Worm (Caenorhabditis elegans): ENCODE results near the gene C47E12.11.
A peak's percentile ranks its signal among the peaks of the same experiment; 100 is the strongest.

Gene C47E12.11

DNA sequence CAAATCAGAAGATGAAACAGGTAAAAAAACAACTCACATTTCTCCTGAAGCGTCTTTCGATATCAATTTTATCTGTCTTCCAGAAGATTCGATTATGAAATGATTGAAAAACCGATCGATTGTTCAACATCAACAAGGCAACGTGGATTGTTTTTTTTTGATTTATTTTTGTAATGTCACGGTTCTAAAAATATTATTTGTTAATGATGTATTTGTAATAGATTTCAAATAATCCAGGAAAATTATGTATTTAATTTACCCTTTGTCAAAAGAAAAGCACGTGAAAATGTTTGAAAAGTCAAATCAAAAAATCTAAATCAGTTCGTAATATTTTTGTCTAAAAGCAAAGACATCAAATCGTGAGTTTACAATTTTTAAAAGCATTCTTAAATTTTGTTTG, at the start of gene C47E12.11, which contains the start of gene kin-5:
Gene C47E12.11 (plus strand): TSS at position 320 of the 400 bp plus-strand sequence.
Gene kin-5 (minus strand): TSS at position 101 of the 400 bp plus-strand sequence.
- TF ChIP-seq nhr-28 (tag; optimal IDR thresholded peaks at IDR 0.05) (no peak), mml-1 (tag; optimal IDR thresholded peaks at IDR 0.05) (no peak), nhr-12 (tag; optimal IDR thresholded peaks at IDR 0.05) (no peak), ceh-9 (tag; optimal IDR thresholded peaks at IDR 0.05) (no peak), daf-12 (tag; optimal IDR thresholded peaks at IDR 0.05) (no peak), ceh-82 (tag; optimal IDR thresholded peaks at IDR 0.05) (no peak), fkh-2 (tag; optimal IDR thresholded peaks at IDR 0.05) (no peak)

DNA sequence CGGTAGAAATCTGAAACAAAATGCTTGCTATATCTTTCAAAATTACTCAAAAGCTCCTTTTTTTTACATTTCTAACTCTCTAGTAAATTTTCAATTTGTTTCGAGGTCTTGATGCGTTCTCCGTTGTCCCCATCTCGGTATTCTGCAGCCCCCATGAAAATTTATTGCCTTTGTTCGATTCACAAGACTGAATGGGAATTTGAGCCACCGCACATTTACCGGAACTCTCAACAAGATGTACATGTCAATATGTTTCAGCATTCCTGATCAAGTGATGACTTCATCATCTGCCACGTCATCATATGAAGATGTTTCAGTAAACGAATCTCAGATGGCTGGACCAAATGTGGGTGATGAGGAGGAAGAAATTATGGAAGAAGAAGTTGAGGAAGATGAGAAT, 48.8 kb upstream of the C47E12.11 start:
- TF ChIP-seq lsy-12 (tag; optimal IDR thresholded peaks at IDR 0.05), result no peak
- TF ChIP-seq fkh-10 (GFP tag; optimal IDR thresholded peaks at IDR 0.05), result no peak
- no peak for TF ChIP-seq jun-1 (tag; optimal IDR thresholded peaks at IDR 0.05)
- no peak for TF ChIP-seq nfya-1 (tag; optimal IDR thresholded peaks at IDR 0.05; ENCODE audit: insufficient read depth)
- TF ChIP-seq nhr-76 (tag; optimal IDR thresholded peaks at IDR 0.05), result no peak
- no peak for TF ChIP-seq mdl-1 (tag; optimal IDR thresholded peaks at IDR 0.05)
- no peak for TF ChIP-seq mml-1 (tag; optimal IDR thresholded peaks at IDR 0.05)
- TF ChIP-seq ztf-11 (tag; optimal IDR thresholded peaks at IDR 0.05), result no peak
- TF ChIP-seq nhr-67 (tag; optimal IDR thresholded peaks at IDR 0.05), result no peak
- no peak for TF ChIP-seq ceh-28 (tag; optimal IDR thresholded peaks at IDR 0.05)
- TF ChIP-seq hmg-11 (tag; optimal IDR thresholded peaks at IDR 0.05), result no peak
- TF ChIP-seq ceh-16 (tag; optimal IDR thresholded peaks at IDR 0.05), result no peak
- TF ChIP-seq fos-1 (tag; optimal IDR thresholded peaks at IDR 0.05), result no peak
- TF ChIP-seq nhr-28 (tag; optimal IDR thresholded peaks at IDR 0.05), result no peak

DNA sequence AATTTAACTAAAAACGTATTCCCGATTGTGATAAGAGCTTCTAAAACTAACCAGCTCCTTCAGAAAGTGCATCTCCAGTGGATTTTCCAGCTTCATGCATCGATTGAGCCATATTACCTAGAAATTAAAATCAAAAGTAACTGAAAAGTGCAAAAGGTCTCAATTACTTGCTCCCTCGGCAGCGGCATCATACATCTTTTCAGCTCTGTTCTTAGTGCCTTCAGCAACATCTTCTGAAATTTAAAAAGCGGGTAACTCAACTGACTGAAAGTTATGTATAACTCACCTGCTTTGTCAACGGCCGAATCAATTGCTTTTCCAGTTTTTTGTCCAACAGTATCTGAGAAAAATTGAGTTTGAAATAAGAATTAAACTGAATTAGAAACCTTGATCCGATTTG, 44.8 kb upstream of the C47E12.11 start:
- TF ChIP-seq nhr-76 (tag; optimal IDR thresholded peaks at IDR 0.05) (no peak), zag-1 (tag; optimal IDR thresholded peaks at IDR 0.05) (no peak), sea-2 (GFP tag; optimal IDR thresholded peaks at IDR 0.05) (no peak), egl-5 (tag; optimal IDR thresholded peaks at IDR 0.05) (no peak), nhr-23 (tag; optimal IDR thresholded peaks at IDR 0.05) (no peak), fkh-2 (tag; optimal IDR thresholded peaks at IDR 0.05) (no peak), nhr-237 (tag; optimal IDR thresholded peaks at IDR 0.05) (no peak), unc-62 (GFP tag; optimal IDR thresholded peaks at IDR 0.05) (no peak), elt-2 (tag; optimal IDR thresholded peaks at IDR 0.05) (no peak), pha-4 (tag; optimal IDR thresholded peaks at IDR 0.05) (no peak), lsy-12 (tag; optimal IDR thresholded peaks at IDR 0.05) (no peak), mdl-1 (tag; optimal IDR thresholded peaks at IDR 0.05) (no peak), R02D3.7 (tag; optimal IDR thresholded peaks at IDR 0.05) (no peak)

ce11 chrIV:9928180-9928896, 40.9 kb upstream of the C47E12.11 start, which contains the start of gene dur-1:
dur-1 (minus strand) TSS chrIV:9928230.
- TF ChIP-seq ztf-4 (tag; optimal IDR thresholded peaks at IDR 0.05), result no peak
- TF ChIP-seq ceh-28 (tag; optimal IDR thresholded peaks at IDR 0.05), result peak; percentile 5
- TF ChIP-seq nhr-12 (tag; optimal IDR thresholded peaks at IDR 0.05), result no peak
- TF ChIP-seq nhr-25 (tag; optimal IDR thresholded peaks at IDR 0.05), result no peak
- TF ChIP-seq fkh-2 (tag; optimal IDR thresholded peaks at IDR 0.05), result no peak
- no peak for TF ChIP-seq lin-15B (tag; optimal IDR thresholded peaks at IDR 0.05)
- no peak for TF ChIP-seq ZK546.5 (tag; optimal IDR thresholded peaks at IDR 0.05)
- TF ChIP-seq mdl-1 (tag; optimal IDR thresholded peaks at IDR 0.05), result no peak
- peak; percentile 25 for TF ChIP-seq nfya-1 (tag; optimal IDR thresholded peaks at IDR 0.05; ENCODE audit: insufficient read depth)
- TF ChIP-seq egl-5 (tag; optimal IDR thresholded peaks at IDR 0.05), result peak; percentile 32
- TF ChIP-seq nhr-67 (tag; optimal IDR thresholded peaks at IDR 0.05), result no peak
- no peak for TF ChIP-seq egl-27 (tag; optimal IDR thresholded peaks at IDR 0.05)

- TF ChIP-seq nhr-23 (tag; optimal IDR thresholded peaks at IDR 0.05), result peak; percentile 47
- TF ChIP-seq skn-1 (tag; optimal IDR thresholded peaks at IDR 0.05), result no peak
- peak; percentile 75 for TF ChIP-seq lin-15B (tag; optimal IDR thresholded peaks at IDR 0.05)
- no peak for TF ChIP-seq nhr-11 (tag; optimal IDR thresholded peaks at IDR 0.05)
- TF ChIP-seq pha-4 (tag; optimal IDR thresholded peaks at IDR 0.05), result peak; percentile 84
- TF ChIP-seq nhr-67 (tag; optimal IDR thresholded peaks at IDR 0.05), result no peak
Observed at ce11 chrIV:9932055-9932454, 37.1 kb upstream of the C47E12.11 start, which contains the start of the genes trmt-10A and F25H8.2. trmt-10A (minus strand) TSS chrIV:9932213. F25H8.2 (plus strand) TSS chrIV:9932235.

Data from whole organism, L3 larva.